Worm (Caenorhabditis elegans) whole organism, young adult: Measurements from ENCODE around the gene C35B1.9.

ENCODE experiments used
- B0035.1 ChIP-seq: sonication (generic microtip); optimal IDR thresholded peaks from 2 replicates; lab custom pipeline; 2016; ENCODE audit warnings: missing genetic modification characterization, mild to moderate bottlenecking, missing compliant biosample characterization, missing genotype, missing genetic modification reagents
- B0261.1 ChIP-seq: sonication (generic microtip); optimal IDR thresholded peaks from 2 replicates; lab custom pipeline; 2016; ENCODE audit warnings: mild to moderate bottlenecking, missing genetic modification characterization, moderate library complexity, missing compliant biosample characterization
- C06A6.2 ChIP-seq: fragments of 200-800 bp; sonication (Bioruptor generic); conservative IDR thresholded peaks from 2 replicates; pipeline ENCODE4 v1.3.6; 2022; ENCODE audit warnings: missing genetic modification characterization, missing compliant biosample characterization
- F39B2.1 ChIP-seq: fragments of 200-800 bp; sonication (Bioruptor generic); IDR thresholded peaks from 2 replicates; pipeline ENCODE4 v1.3.6; 2022; ENCODE audit warnings: missing genetic modification reagents, missing genetic modification characterization, missing compliant biosample characterization
- F49E8.2 ChIP-seq: sonication (generic microtip); optimal IDR thresholded peaks from 3 replicates; lab custom pipeline; 2017; ENCODE audit warnings: missing genetic modification characterization, mild to moderate bottlenecking, missing compliant biosample characterization, antibody characterized with exemption, moderate library complexity; ENCODE audit not compliant: insufficient read depth
- F52B5.7 ChIP-seq: sonication (generic microtip); optimal IDR thresholded peaks from 2 replicates; lab custom pipeline; 2016; ENCODE audit warnings: mild to moderate bottlenecking, missing genetic modification characterization, missing compliant biosample characterization
- T26A5.8 ChIP-seq: sonication (generic microtip); optimal IDR thresholded peaks from 2 replicates; lab custom pipeline; 2016; ENCODE audit warnings: missing genetic modification characterization, missing compliant biosample characterization
- Y53F4B.3 ChIP-seq: fragments of 200-800 bp; sonication (Bioruptor generic); IDR thresholded peaks from 2 replicates; pipeline ENCODE4 v1.3.6; 2022; ENCODE audit warnings: missing genetic modification reagents, missing genetic modification characterization, missing compliant biosample characterization
- Y53G8AR.9 ChIP-seq: fragments of 200-800 bp; sonication (Bioruptor generic); conservative IDR thresholded peaks from 2 replicates; pipeline ENCODE4 v1.3.6; 2022; ENCODE audit warnings: missing genetic modification reagents, missing genetic modification characterization, missing compliant biosample characterization
- Y67H2A.10 ChIP-seq: fragments of 200-800 bp; sonication (Bioruptor generic); conservative IDR thresholded peaks from 2 replicates; pipeline ENCODE4 v1.3.6; 2022; ENCODE audit warnings: missing genetic modification reagents, missing genetic modification characterization, missing compliant biosample characterization
- Y79H2A.3 ChIP-seq: fragments of 200-800 bp; sonication (Bioruptor generic); conservative IDR thresholded peaks from 2 replicates; pipeline ENCODE4 v1.3.6; 2022; ENCODE audit warnings: missing genetic modification reagents, missing genetic modification characterization, missing compliant biosample characterization
- ama-1 ChIP-seq, 3 experiments: fragments of 150-350 bp in 1 of 3; sonication (generic microtip) in 2 of 3; optimal IDR thresholded peaks; 2 replicates each; lab custom pipeline; 2014 to 2018; ENCODE audit warnings: missing biosample characterization in 2 of 3, missing genetic modification characterization in 2 of 3, missing genetic modification reagents in 2 of 3
- aptf-2 ChIP-seq: fragments of 200-800 bp; sonication (Bioruptor generic); conservative IDR thresholded peaks from 2 replicates; pipeline ENCODE4 v1.3.6; 2022; ENCODE audit warnings: missing genetic modification reagents, missing genetic modification characterization, missing compliant biosample characterization
- attf-3 ChIP-seq: fragments of 200-800 bp; sonication (Bioruptor generic); conservative IDR thresholded peaks from 2 replicates; pipeline ENCODE4 v1.3.6; 2022; ENCODE audit warnings: missing genetic modification reagents, missing genetic modification characterization, missing compliant biosample characterization
- attf-5 ChIP-seq: fragments of 200-800 bp; sonication (Bioruptor generic); optimal IDR thresholded peaks from 2 replicates; lab custom pipeline; 2018; ENCODE audit warnings: mild to moderate bottlenecking, missing genetic modification characterization, missing compliant biosample characterization
- attf-6 ChIP-seq: fragments of 200-800 bp; sonication (Bioruptor generic); IDR thresholded peaks from 2 replicates; pipeline ENCODE4 v1.3.6; 2022; ENCODE audit warnings: missing genetic modification reagents, missing genetic modification characterization, missing compliant biosample characterization
- ccch-3 ChIP-seq: fragments of 200-800 bp; sonication (Bioruptor generic); optimal IDR thresholded peaks from 2 replicates; lab custom pipeline; 2018; ENCODE audit warnings: mild to moderate bottlenecking, missing genetic modification characterization, missing compliant biosample characterization
- cebp-1 ChIP-seq, 2 experiments: fragments of 200-800 bp in 1 of 2; sonication (Bioruptor generic) in 1 of 2; sonication (generic microtip) in 1 of 2; IDR thresholded peaks in 1 of 2; optimal IDR thresholded peaks in 1 of 2; 2 replicates each; pipeline versions ENCODE4 v1.3.6 to Lab custom; 2017 to 2022; ENCODE audit warnings: missing compliant biosample characterization in 2 of 2, missing genetic modification characterization in 2 of 2, mild to moderate bottlenecking in 1 of 2, missing genetic modification reagents in 1 of 2, moderate library complexity in 1 of 2
- ceh-40 ChIP-seq: fragments of 200-800 bp; sonication (Bioruptor generic); IDR thresholded peaks from 2 replicates; pipeline ENCODE4 v1.3.6; 2022; ENCODE audit warnings: missing genetic modification characterization, missing compliant biosample characterization
- egl-44 ChIP-seq: fragments of 200-800 bp; sonication (Bioruptor generic); IDR thresholded peaks from 2 replicates; pipeline ENCODE4 v1.3.6; 2022; ENCODE audit warnings: missing genetic modification reagents, missing genetic modification characterization, missing compliant biosample characterization
- ets-4 ChIP-seq: fragments of 200-800 bp; sonication (Bioruptor generic); optimal IDR thresholded peaks from 2 replicates; lab custom pipeline; 2018; ENCODE audit warnings: mild to moderate bottlenecking, missing genetic modification characterization, missing compliant biosample characterization
- fkh-3 ChIP-seq: sonication (generic microtip); optimal IDR thresholded peaks from 2 replicates; lab custom pipeline; 2016; ENCODE audit warnings: mild to moderate bottlenecking, missing genetic modification characterization, missing compliant biosample characterization
- hlh-26 ChIP-seq: fragments of 200-800 bp; sonication (Bioruptor generic); conservative IDR thresholded peaks from 2 replicates; pipeline ENCODE4 v1.3.6; 2022; ENCODE audit warnings: missing genetic modification reagents, missing genetic modification characterization, missing compliant biosample characterization
- hmg-20 ChIP-seq: fragments of 200-800 bp; sonication (Bioruptor generic); IDR thresholded peaks from 2 replicates; pipeline ENCODE4 v1.3.6; 2022; ENCODE audit warnings: missing genetic modification reagents, missing genetic modification characterization, missing compliant biosample characterization
- lag-1 ChIP-seq: fragments of 200-800 bp; sonication (Bioruptor generic); IDR thresholded peaks from 2 replicates; pipeline ENCODE4 v1.3.6; 2022; ENCODE audit warnings: missing genetic modification reagents, missing genetic modification characterization, missing compliant biosample characterization
- let-526 ChIP-seq: fragments of 200-800 bp; sonication (Bioruptor generic); IDR thresholded peaks from 2 replicates; pipeline ENCODE4 v1.3.6; 2022; ENCODE audit warnings: missing genetic modification reagents, missing genetic modification characterization, missing compliant biosample characterization
- lin-35 ChIP-seq, 3 experiments: fragments of 150-350 bp in 2 of 3; sonication (generic microtip) in 1 of 3; optimal IDR thresholded peaks; 2 replicates each; lab custom pipeline; 2014 to 2018; ENCODE audit warnings: missing biosample characterization in 3 of 3, missing genetic modification characterization in 3 of 3, missing genetic modification reagents in 3 of 3
- lin-40 ChIP-seq: sonication (generic microtip); optimal IDR thresholded peaks from 2 replicates; lab custom pipeline; 2016; ENCODE audit warnings: missing genetic modification characterization, mild to moderate bottlenecking, missing compliant biosample characterization, missing genotype, missing genetic modification reagents
- lin-54 ChIP-seq: fragments of 200-800 bp; sonication (Bioruptor generic); optimal IDR thresholded peaks from 2 replicates; lab custom pipeline; 2018; ENCODE audit warnings: mild to moderate bottlenecking, missing genetic modification characterization, missing compliant biosample characterization
- lsy-27 ChIP-seq: sonication (generic microtip); optimal IDR thresholded peaks from 2 replicates; lab custom pipeline; 2017; ENCODE audit warnings: missing genetic modification characterization, mild to moderate bottlenecking, missing compliant biosample characterization, antibody characterized with exemption, missing genotype, borderline replicate concordance; ENCODE audit not compliant: insufficient read depth
- madf-10 ChIP-seq: sonication (generic microtip); optimal IDR thresholded peaks from 2 replicates; lab custom pipeline; 2016; ENCODE audit warnings: mild to moderate bottlenecking, missing genetic modification characterization, missing compliant biosample characterization
- madf-6 ChIP-seq: fragments of 200-800 bp; sonication (Bioruptor generic); IDR thresholded peaks from 2 replicates; pipeline ENCODE4 v1.3.6; 2022; ENCODE audit warnings: missing genetic modification reagents, missing genetic modification characterization, missing compliant biosample characterization
- mel-28 ChIP-seq: sonication (generic microtip); optimal IDR thresholded peaks from 2 replicates; lab custom pipeline; 2016; ENCODE audit warnings: borderline replicate concordance, mild to moderate bottlenecking, missing genetic modification characterization, missing compliant biosample characterization
- mxl-1 ChIP-seq: sonication (generic microtip); optimal IDR thresholded peaks from 2 replicates; lab custom pipeline; 2016; ENCODE audit warnings: missing genetic modification characterization, missing compliant biosample characterization
- nhr-80 ChIP-seq: sonication (generic microtip); optimal IDR thresholded peaks from 2 replicates; lab custom pipeline; 2016; ENCODE audit warnings: missing genetic modification characterization, missing compliant biosample characterization
- pbrm-1 ChIP-seq: fragments of 200-800 bp; sonication (Bioruptor generic); IDR thresholded peaks from 2 replicates; pipeline ENCODE4 v1.3.6; 2022; ENCODE audit warnings: missing genetic modification reagents, missing genetic modification characterization, missing compliant biosample characterization
- pha-4 ChIP-seq: fragments of 150-350 bp; sonication (generic microtip); optimal IDR thresholded peaks from 2 replicates; lab custom pipeline; 2014; ENCODE audit warnings: missing biosample characterization, missing genetic modification reagents, missing genetic modification characterization
- repo-1 ChIP-seq: sonication (generic microtip); optimal IDR thresholded peaks from 2 replicates; lab custom pipeline; 2017; ENCODE audit warnings: mild to moderate bottlenecking, missing genetic modification characterization, missing compliant biosample characterization
- rpc-1 ChIP-seq, 2 experiments: fragments of 150-350 bp in 1 of 2; sonication (generic microtip) in 1 of 2; optimal IDR thresholded peaks; 2 replicates each; lab custom pipeline; 2014 to 2018; ENCODE audit warnings: missing biosample characterization in 1 of 2, missing genetic modification characterization in 1 of 2, missing genetic modification reagents in 1 of 2, missing genotype in 1 of 2
- sdz-38 ChIP-seq: sonication (generic microtip); optimal IDR thresholded peaks from 2 replicates; lab custom pipeline; 2016; ENCODE audit warnings: missing genotype, missing genetic modification characterization, missing compliant biosample characterization
- snpc-1.3 ChIP-seq: sonication (generic microtip); optimal IDR thresholded peaks from 2 replicates; lab custom pipeline; 2017; ENCODE audit warnings: missing genetic modification characterization, mild to moderate bottlenecking, missing compliant biosample characterization, antibody characterized with exemption, moderate library complexity, missing genotype, missing genetic modification reagents; ENCODE audit not compliant: insufficient read depth
- zfh-2 ChIP-seq: fragments of 200-800 bp; sonication (Bioruptor generic); conservative IDR thresholded peaks from 2 replicates; pipeline ENCODE4 v1.3.6; 2022; ENCODE audit warnings: missing genetic modification reagents, missing genetic modification characterization, missing compliant biosample characterization
- zim-3 ChIP-seq: sonication (generic microtip); optimal IDR thresholded peaks from 2 replicates; lab custom pipeline; 2017; ENCODE audit warnings: mild to moderate bottlenecking, missing genetic modification characterization, moderate library complexity, missing compliant biosample characterization
- ztf-22 ChIP-seq: fragments of 200-800 bp; sonication (Bioruptor generic); optimal IDR thresholded peaks from 2 replicates; lab custom pipeline; 2018; ENCODE audit warnings: mild to moderate bottlenecking, missing genetic modification characterization, moderate library complexity, missing compliant biosample characterization
- ztf-28 ChIP-seq: fragments of 200-800 bp; sonication (Bioruptor generic); IDR thresholded peaks from 2 replicates; pipeline ENCODE4 v1.3.6; 2022; ENCODE audit warnings: missing genetic modification reagents, missing genetic modification characterization, missing compliant biosample characterization

Gene C35B1.9

ce11 chrIV:4049398-4049998, 31.2 kb downstream of the C35B1.9 start, which contains the start of gene pcn-1 (continued):
- no peak for TF ChIP-seq rpc-1 (optimal IDR thresholded peaks at IDR 0.05; lab: Kevin White, UChicago)
- no peak for TF ChIP-seq rpc-1 (tag; optimal IDR thresholded peaks at IDR 0.05; lab: Kevin White, UChicago)
- peak; percentile 98 for TF ChIP-seq lin-40
- peak; percentile 86 for TF ChIP-seq madf-10 (tag; lab: Kevin White, UChicago)
- no peak for TF ChIP-seq ets-4 (GFP tag; lab: Kevin White, UChicago)
- TF ChIP-seq aptf-2 = peak; percentile 75; the same call in 1 of the 2 replicates
- TF ChIP-seq mel-28 (tag; lab: Kevin White, UChicago) = peak; percentile 64
- TF ChIP-seq nhr-80 (tag; lab: Kevin White, UChicago) = peak; percentile 56
- peak; percentile 78 for TF ChIP-seq attf-3 (GFP tag; lab: Robert Waterston, UW)
- TF ChIP-seq attf-5 = peak; percentile 97
- 0 out of 2 replicates have a peak, but pooled peaks have one; percentile 37 for TF ChIP-seq egl-44
- TF ChIP-seq cebp-1 (GFP tag; IDR thresholded peaks at IDR 0.05; lab: Robert Waterston, UW) = peak; percentile 79
- peak; percentile 93 for TF ChIP-seq cebp-1 (tag; optimal IDR thresholded peaks at IDR 0.05; lab: Kevin White, UChicago)
- TF ChIP-seq ama-1 (optimal IDR thresholded peaks at IDR 0.05; lab: Kevin White, UChicago) = no peak
- peak in 1 of 2 experiments; percentile 23 for TF ChIP-seq ama-1 (GFP tag; optimal IDR thresholded peaks at IDR 0.05; lab: Kevin White, UChicago)
- TF ChIP-seq repo-1 (tag; lab: Kevin White, UChicago) = peak; percentile 95
- TF ChIP-seq F39B2.1 (GFP tag; lab: Robert Waterston, UW) = peak; percentile 65; the same call in 1 of the 2 replicates
- TF ChIP-seq C06A6.2 (GFP tag; lab: Robert Waterston, UW) = peak; percentile 84
- peak; percentile 98 for TF ChIP-seq Y53G8AR.9 (GFP tag; lab: Robert Waterston, UW)
- TF ChIP-seq B0035.1 = peak; percentile 85
- TF ChIP-seq hmg-20 (GFP tag; lab: Robert Waterston, UW) = peak; percentile 89
- TF ChIP-seq Y67H2A.10 = peak; percentile 64; the same call in 1 of the 2 replicates
- no peak for TF ChIP-seq zim-3 (tag; lab: Kevin White, UChicago)
- TF ChIP-seq B0261.1 = peak; percentile 37
- TF ChIP-seq sdz-38 (tag; lab: Kevin White, UChicago) = no peak
- TF ChIP-seq let-526 (GFP tag; lab: Robert Waterston, UW) = peak; percentile 86
- peak; percentile 52 for TF ChIP-seq snpc-1.3 (tag; lab: Kevin White, UChicago)
- TF ChIP-seq F49E8.2 (tag; lab: Kevin White, UChicago) = peak; percentile 80
- peak; percentile 89; the same call in 1 of the 2 replicates for TF ChIP-seq ztf-28 (GFP tag; lab: Robert Waterston, UW)
- peak; percentile 86 for TF ChIP-seq Y79H2A.3 (GFP tag; lab: Robert Waterston, UW)
- TF ChIP-seq lin-35 (GFP tag; optimal IDR thresholded peaks at IDR 0.05; lab: Kevin White, UChicago) = peak; percentile 84 to 97 (median 87)
- TF ChIP-seq lsy-27 = peak; percentile 12
- TF ChIP-seq F52B5.7 (tag; lab: Kevin White, UChicago) = peak; percentile 24
- TF ChIP-seq lag-1 (GFP tag; lab: Robert Waterston, UW) = no peak
- peak; percentile 75; the same call in 1 of the 2 replicates for TF ChIP-seq zfh-2 (GFP tag; lab: Robert Waterston, UW)
- peak; percentile 100 for TF ChIP-seq lin-54
- TF ChIP-seq T26A5.8 (tag; lab: Kevin White, UChicago) = no peak
- TF ChIP-seq Y53F4B.3 = no peak
- TF ChIP-seq ztf-22 (GFP tag; lab: Kevin White, UChicago) = peak; percentile 29
- TF ChIP-seq attf-6 (GFP tag; lab: Robert Waterston, UW) = peak; percentile 84
- TF ChIP-seq ccch-3 (GFP tag; lab: Kevin White, UChicago) = peak; percentile 26
- TF ChIP-seq pha-4 (tag; lab: Kevin White, UChicago) = peak; percentile 61
- TF ChIP-seq ceh-40 (GFP tag; lab: Robert Waterston, UW) = no peak
- no peak for TF ChIP-seq mxl-1 (tag; lab: Kevin White, UChicago)
- TF ChIP-seq madf-6 (GFP tag; lab: Robert Waterston, UW) = peak; percentile 99
- TF ChIP-seq hlh-26 (GFP tag; lab: Robert Waterston, UW) = no peak
- TF ChIP-seq fkh-3 (tag; lab: Kevin White, UChicago) = no peak
- TF ChIP-seq pbrm-1 (GFP tag; lab: Robert Waterston, UW) = peak; percentile 97
